Worm (Caenorhabditis elegans) whole organism, early embryonic: Measurements from ENCODE around the gene nas-33.

Experiments
- B0310.2 ChIP-seq: sonication (generic microtip); optimal IDR thresholded peaks from 2 replicates; lab custom pipeline; 2016; ENCODE audit warnings: mild to moderate bottlenecking, missing genetic modification characterization, missing compliant biosample characterization
- aly-1 ChIP-seq: sonication (generic microtip); optimal IDR thresholded peaks from 2 replicates; lab custom pipeline; 2016; ENCODE audit warnings: missing genetic modification characterization, missing compliant biosample characterization
- ama-1 ChIP-seq: fragments of 150-350 bp; optimal IDR thresholded peaks from 2 replicates; lab custom pipeline; 2014
- ceh-13 ChIP-seq: fragments of 200-800 bp; sonication (Bioruptor generic); optimal IDR thresholded peaks from 2 replicates; lab custom pipeline; 2018; ENCODE audit warnings: mild to moderate bottlenecking, missing genetic modification characterization, missing compliant biosample characterization
- flt-1 ChIP-seq: fragments of 200-800 bp; sonication (Bioruptor generic); IDR thresholded peaks from 2 replicates; pipeline ENCODE4 v1.3.6; 2022; ENCODE audit warnings: missing genetic modification characterization, missing compliant biosample characterization
- hmbx-1 ChIP-seq: sonication (generic microtip); optimal IDR thresholded peaks from 2 replicates; lab custom pipeline; 2016; ENCODE audit warnings: mild to moderate bottlenecking, missing genetic modification characterization, missing compliant biosample characterization
- hmg-4 ChIP-seq: fragments of 200-800 bp; sonication (Bioruptor generic); optimal IDR thresholded peaks from 2 replicates; lab custom pipeline; 2018; ENCODE audit warnings: mild to moderate bottlenecking, missing genetic modification characterization, missing compliant biosample characterization
- hnd-1 ChIP-seq: sonication (generic microtip); optimal IDR thresholded peaks from 2 replicates; lab custom pipeline; 2016; ENCODE audit warnings: missing genetic modification characterization, missing compliant biosample characterization
- tbx-37 ChIP-seq: fragments of 200-800 bp; sonication (Bioruptor generic); conservative IDR thresholded peaks from 2 replicates; pipeline ENCODE4 v1.3.6; 2022; ENCODE audit warnings: missing genetic modification reagents, missing genetic modification characterization, missing compliant biosample characterization
- tra-4 ChIP-seq: sonication (generic microtip); optimal IDR thresholded peaks from 2 replicates; lab custom pipeline; 2017; ENCODE audit warnings: missing genetic modification characterization, missing compliant biosample characterization

DNA sequence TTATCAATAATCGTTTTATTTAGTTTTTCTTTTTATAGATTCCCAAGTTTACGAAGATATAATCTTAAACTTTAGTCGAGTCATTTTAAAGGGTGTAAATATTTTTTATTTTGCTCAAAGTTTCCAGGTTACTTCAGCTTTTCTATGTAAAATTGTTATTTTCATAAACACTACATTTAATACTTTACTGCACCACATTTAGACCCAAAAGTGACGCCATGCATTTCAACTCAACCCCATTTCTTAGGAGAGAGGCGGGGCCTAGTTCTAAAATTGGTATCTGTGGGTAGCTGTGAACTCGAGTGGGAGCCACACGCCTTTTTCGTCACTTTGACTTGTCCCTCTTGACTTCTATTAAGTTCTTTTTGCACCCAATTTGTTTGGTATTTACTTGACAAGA lies 42.5 kb downstream of the nas-33 start, which contains the start of gene T22E5.1:
- no peak for TF ChIP-seq hmg-4 (GFP tag; lab: Kevin White, UChicago)
- TF ChIP-seq ama-1 (lab: Kevin White, UChicago), result no peak
- TF ChIP-seq tbx-37 (GFP tag; lab: Robert Waterston, UW), result no peak
- no peak for TF ChIP-seq hmbx-1 (tag; lab: Kevin White, UChicago)
- no peak for TF ChIP-seq aly-1 (tag; lab: Kevin White, UChicago)
- no peak for TF ChIP-seq hnd-1 (tag; lab: Kevin White, UChicago)
- no peak for TF ChIP-seq ceh-13 (GFP tag; lab: Kevin White, UChicago)
- no peak for TF ChIP-seq tra-4
- TF ChIP-seq B0310.2, result no peak
- TF ChIP-seq flt-1 (GFP tag; lab: Robert Waterston, UW), result no peak
